Worm (Caenorhabditis elegans) whole organism, L3 larva: ENCODE results near the gene myo-5.

Experiments
- ama-1 ChIP-seq: fragments of 150-350 bp; optimal IDR thresholded peaks from 2 replicates; lab custom pipeline; 2018
- jun-1 ChIP-seq: fragments of 150-350 bp; optimal IDR thresholded peaks from 2 replicates; lab custom pipeline; 2014; ENCODE audit warnings: missing biosample characterization, missing genetic modification reagents, missing genetic modification characterization
- nhr-237 ChIP-seq: fragments of 150-350 bp; optimal IDR thresholded peaks from 2 replicates; lab custom pipeline; 2014; ENCODE audit warnings: missing biosample characterization, missing genetic modification characterization
- pha-4 ChIP-seq: fragments of 150-350 bp; optimal IDR thresholded peaks from 2 replicates; lab custom pipeline; 2014; ENCODE audit warnings: missing biosample characterization, missing genetic modification reagents, missing genetic modification characterization

DNA sequence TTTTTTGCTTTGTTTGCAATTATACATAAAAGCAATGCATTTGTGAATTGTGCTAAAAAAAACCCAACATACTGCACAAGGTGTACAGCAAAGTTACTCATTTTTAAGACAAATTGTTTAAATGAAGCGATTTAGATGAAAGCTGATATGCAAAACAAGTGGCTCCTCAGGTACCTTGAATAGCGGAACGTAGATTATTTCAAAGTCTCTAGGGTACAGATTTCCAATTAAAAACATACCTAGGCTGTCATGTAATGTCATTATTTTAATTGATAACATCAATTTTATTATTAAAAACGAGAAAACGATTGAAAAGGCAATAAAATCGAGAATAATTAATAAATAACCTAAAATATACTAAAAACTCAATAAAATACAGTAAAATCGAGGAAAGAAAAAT is 46.7 kb upstream of the myo-5 start, which contains the start of gene str-139:
- TF ChIP-seq pha-4 = no peak
- TF ChIP-seq nhr-237 (tag; lab: Kevin White, UChicago) = no peak
- TF ChIP-seq jun-1 (tag; lab: Kevin White, UChicago) = no peak
- no peak for TF ChIP-seq ama-1 (lab: Kevin White, UChicago)
